Worm (Caenorhabditis elegans) whole organism, L2 larva: ENCODE measurements around the gene F53A9.3.

Experiments
- C34F6.9 ChIP-seq: fragments of 150-350 bp; optimal IDR thresholded peaks from 2 replicates; lab custom pipeline; 2014; ENCODE audit warnings: missing biosample characterization, missing genetic modification characterization
- F13H6.1 ChIP-seq: sonication (generic microtip); optimal IDR thresholded peaks from 2 replicates; lab custom pipeline; 2016; ENCODE audit warnings: missing genetic modification characterization, missing compliant biosample characterization
- Y55F3AM.14 ChIP-seq: fragments of 200-800 bp; sonication (Bioruptor generic); optimal IDR thresholded peaks from 2 replicates; lab custom pipeline; 2018; ENCODE audit warnings: mild to moderate bottlenecking, missing genetic modification characterization, missing compliant biosample characterization
- ZK546.5 ChIP-seq: sonication (generic microtip); optimal IDR thresholded peaks from 2 replicates; lab custom pipeline; 2017; ENCODE audit warnings: missing biosample characterization, missing genetic modification characterization
- alr-1 ChIP-seq: fragments of 150-350 bp; optimal IDR thresholded peaks from 2 replicates; lab custom pipeline; 2014; ENCODE audit warnings: missing biosample characterization, missing genetic modification characterization
- aly-2 ChIP-seq: fragments of 150-350 bp; optimal IDR thresholded peaks from 2 replicates; lab custom pipeline; 2014; ENCODE audit warnings: missing biosample characterization, missing genetic modification characterization
- ama-1 ChIP-seq: fragments of 150-350 bp; optimal IDR thresholded peaks from 2 replicates; lab custom pipeline; 2018; ENCODE audit warnings: inconsistent platforms
- blmp-1 ChIP-seq: sonication (generic microtip); optimal IDR thresholded peaks from 2 replicates; lab custom pipeline; 2017; ENCODE audit warnings: missing genetic modification characterization, mild to moderate bottlenecking, missing compliant biosample characterization, antibody characterized with exemption, moderate library complexity; ENCODE audit not compliant: insufficient read depth
- crh-2 ChIP-seq: sonication (generic microtip); optimal IDR thresholded peaks from 2 replicates; lab custom pipeline; 2017; ENCODE audit warnings: missing biosample characterization, missing genetic modification characterization
- dmd-4 ChIP-seq: sonication (generic microtip); optimal IDR thresholded peaks from 2 replicates; lab custom pipeline; 2017; ENCODE audit warnings: missing biosample characterization, missing genetic modification characterization
- elt-1 ChIP-seq: fragments of 150-350 bp; optimal IDR thresholded peaks from 2 replicates; lab custom pipeline; 2014; ENCODE audit warnings: missing biosample characterization, missing genetic modification characterization
- elt-3 ChIP-seq: sonication (generic microtip); optimal IDR thresholded peaks from 2 replicates; lab custom pipeline; 2017; ENCODE audit warnings: missing biosample characterization, missing genetic modification characterization
- fos-1 ChIP-seq: fragments of 150-350 bp; optimal IDR thresholded peaks from 2 replicates; lab custom pipeline; 2014; ENCODE audit warnings: missing biosample characterization, missing genetic modification characterization
- gmeb-1 ChIP-seq: fragments of 150-350 bp; optimal IDR thresholded peaks from 2 replicates; lab custom pipeline; 2014; ENCODE audit warnings: missing biosample characterization, missing genetic modification characterization
- lin-11 ChIP-seq: fragments of 150-350 bp; sonication (generic microtip); optimal IDR thresholded peaks from 2 replicates; lab custom pipeline; 2014; ENCODE audit warnings: missing biosample characterization, missing genetic modification characterization, inconsistent platforms, mixed read lengths
- lin-13 ChIP-seq: fragments of 150-350 bp; optimal IDR thresholded peaks from 2 replicates; lab custom pipeline; 2014; ENCODE audit warnings: missing biosample characterization, missing genetic modification reagents, missing genetic modification characterization
- lin-39 ChIP-seq: fragments of 150-350 bp; optimal IDR thresholded peaks from 2 replicates; lab custom pipeline; 2014; ENCODE audit warnings: missing biosample characterization, missing genetic modification reagents, missing genetic modification characterization
- lsy-2 ChIP-seq, 2 experiments: fragments of 150-350 bp in 1 of 2; sonication (generic microtip) in 1 of 2; optimal IDR thresholded peaks; 2 replicates each; lab custom pipeline; 2014 to 2017; ENCODE audit warnings: missing biosample characterization in 2 of 2, missing genetic modification characterization in 2 of 2
- mbf-1 ChIP-seq: sonication (generic microtip); optimal IDR thresholded peaks from 2 replicates; lab custom pipeline; 2017; ENCODE audit warnings: missing biosample characterization, missing genetic modification characterization
- mdl-1 ChIP-seq, 2 experiments: fragments of 150-350 bp in 1 of 2; sonication (generic microtip) in 1 of 2; optimal IDR thresholded peaks; 2 replicates each; lab custom pipeline; 2017; ENCODE audit warnings: missing biosample characterization in 2 of 2, missing genetic modification characterization in 2 of 2
- nhr-10 ChIP-seq: sonication (generic microtip); optimal IDR thresholded peaks from 2 replicates; lab custom pipeline; 2017; ENCODE audit warnings: missing biosample characterization, missing genetic modification characterization
- nhr-11 ChIP-seq: fragments of 150-350 bp; optimal IDR thresholded peaks from 2 replicates; lab custom pipeline; 2014; ENCODE audit warnings: missing biosample characterization, missing genetic modification characterization
- nhr-12 ChIP-seq: fragments of 150-350 bp; optimal IDR thresholded peaks from 2 replicates; lab custom pipeline; 2014; ENCODE audit warnings: missing biosample characterization, missing genetic modification characterization
- nhr-129 ChIP-seq: fragments of 150-350 bp; optimal IDR thresholded peaks from 2 replicates; lab custom pipeline; 2014; ENCODE audit warnings: missing biosample characterization, missing genetic modification characterization
- nhr-23 ChIP-seq: fragments of 150-350 bp; optimal IDR thresholded peaks from 2 replicates; lab custom pipeline; 2014; ENCODE audit warnings: missing biosample characterization, missing genetic modification reagents, missing genetic modification characterization
- nhr-237 ChIP-seq: fragments of 150-350 bp; optimal IDR thresholded peaks from 2 replicates; lab custom pipeline; 2014; ENCODE audit warnings: missing biosample characterization, missing genetic modification characterization
- nhr-77 ChIP-seq: fragments of 150-350 bp; optimal IDR thresholded peaks from 2 replicates; lab custom pipeline; 2014; ENCODE audit warnings: missing biosample characterization, missing genetic modification characterization
- peb-1 ChIP-seq: fragments of 150-350 bp; optimal IDR thresholded peaks from 2 replicates; lab custom pipeline; 2014; ENCODE audit warnings: missing biosample characterization, missing genetic modification characterization
- sem-4 ChIP-seq: fragments of 150-350 bp; optimal IDR thresholded peaks from 2 replicates; lab custom pipeline; 2014; ENCODE audit warnings: missing biosample characterization, missing genetic modification reagents, missing genetic modification characterization
- skn-1 ChIP-seq: sonication (generic microtip); optimal IDR thresholded peaks from 2 replicates; lab custom pipeline; 2017; ENCODE audit warnings: missing biosample characterization, missing genetic modification characterization
- sma-3 ChIP-seq: sonication (generic microtip); optimal IDR thresholded peaks from 2 replicates; lab custom pipeline; 2016; ENCODE audit warnings: missing genetic modification reagents, missing genetic modification characterization, missing compliant biosample characterization
- sma-9 ChIP-seq, 2 experiments: fragments of 150-350 bp in 1 of 2; sonication (generic microtip) in 1 of 2; optimal IDR thresholded peaks; 2 replicates each; lab custom pipeline; 2014 to 2016; ENCODE audit warnings: missing genetic modification characterization in 2 of 2, mild to moderate bottlenecking in 1 of 2, missing biosample characterization in 1 of 2, missing compliant biosample characterization in 1 of 2, missing genetic modification reagents in 1 of 2, moderate library complexity in 1 of 2
- snpc-4 ChIP-seq: fragments of 150-350 bp; optimal IDR thresholded peaks from 2 replicates; lab custom pipeline; 2014; ENCODE audit warnings: missing biosample characterization, missing genetic modification characterization
- unc-39 ChIP-seq: fragments of 150-350 bp; optimal IDR thresholded peaks from 2 replicates; lab custom pipeline; 2014; ENCODE audit warnings: missing biosample characterization, missing genetic modification characterization
- unc-62 ChIP-seq: fragments of 150-350 bp; optimal IDR thresholded peaks from 2 replicates; lab custom pipeline; 2014; ENCODE audit warnings: missing biosample characterization, missing genetic modification reagents, missing genetic modification characterization
- zag-1 ChIP-seq: fragments of 150-350 bp; optimal IDR thresholded peaks from 2 replicates; lab custom pipeline; 2014; ENCODE audit warnings: missing biosample characterization, missing genetic modification characterization
- ztf-1 ChIP-seq: fragments of 200-800 bp; sonication (Bioruptor generic); conservative IDR thresholded peaks from 2 replicates; pipeline ENCODE4 v1.3.6; 2022; ENCODE audit warnings: missing genetic modification characterization, missing compliant biosample characterization
- ztf-11 ChIP-seq: sonication (generic microtip); optimal IDR thresholded peaks from 2 replicates; lab custom pipeline; 2017; ENCODE audit warnings: missing biosample characterization, missing genetic modification characterization
- ztf-4 ChIP-seq: fragments of 150-350 bp; optimal IDR thresholded peaks from 2 replicates; lab custom pipeline; 2014; ENCODE audit warnings: missing biosample characterization, missing genetic modification characterization

Gene F53A9.3

ce11 chrX:8737801-8738200 lies 29.6 kb downstream of the F53A9.3 start:
- TF ChIP-seq lin-39 (tag; lab: Kevin White, UChicago) (no peak), blmp-1 (tag; lab: Kevin White, UChicago) (no peak), elt-1 (no peak), lsy-2 (tag; optimal IDR thresholded peaks at IDR 0.05; lab: Kevin White, UChicago) (no peak), ama-1 (lab: Kevin White, UChicago) (no peak), elt-3 (tag; lab: Kevin White, UChicago) (no peak), nhr-12 (tag; lab: Kevin White, UChicago) (no peak), sem-4 (tag; lab: Kevin White, UChicago) (no peak), unc-62 (GFP tag; lab: Kevin White, UChicago) (no peak), F13H6.1 (tag; lab: Kevin White, UChicago) (no peak), sma-9 (GFP tag; optimal IDR thresholded peaks at IDR 0.05; lab: Kevin White, UChicago) (no peak), sma-9 (tag; optimal IDR thresholded peaks at IDR 0.05; lab: Kevin White, UChicago) (no peak), Y55F3AM.14 (GFP tag; lab: Kevin White, UChicago) (no peak), crh-2 (tag; lab: Kevin White, UChicago) (no peak), dmd-4 (tag; lab: Kevin White, UChicago) (no peak), C34F6.9 (tag; lab: Kevin White, UChicago) (no peak), zag-1 (tag; lab: Kevin White, UChicago) (no peak), nhr-129 (no peak), alr-1 (tag; lab: Kevin White, UChicago) (no peak), nhr-77 (tag; lab: Kevin White, UChicago) (no peak), lin-11 (tag; lab: Kevin White, UChicago) (no peak)

ce11 chrX:8739373-8739772 lies 31.2 kb downstream of the F53A9.3 start, which contains the start of gene M02D8.2:
M02D8.2 (plus strand) TSS chrX:8739673.
- TF ChIP-seq peb-1 (tag; lab: Kevin White, UChicago) (no peak), lsy-2 (tag; optimal IDR thresholded peaks at IDR 0.05; lab: Kevin White, UChicago) (no peak), sem-4 (tag; lab: Kevin White, UChicago) (no peak), nhr-10 (no peak), nhr-77 (tag; lab: Kevin White, UChicago) (no peak), sma-3 (GFP tag; lab: Kevin White, UChicago) (no peak), mbf-1 (tag; lab: Kevin White, UChicago) (no peak), ztf-4 (no peak), ZK546.5 (no peak), lin-11 (tag; lab: Kevin White, UChicago) (no peak), gmeb-1 (tag; lab: Kevin White, UChicago) (no peak), elt-3 (tag; lab: Kevin White, UChicago) (no peak), fos-1 (tag; lab: Kevin White, UChicago) (no peak), ztf-1 (GFP tag; lab: Robert Waterston, UW) (no peak), unc-39 (no peak), skn-1 (no peak)

ce11 chrX:8741629-8742170 lies 33.5 kb downstream of the F53A9.3 start:
- peak; percentile 1 for TF ChIP-seq snpc-4 (tag; lab: Kevin White, UChicago)
- TF ChIP-seq blmp-1 (tag; lab: Kevin White, UChicago), result no peak
- TF ChIP-seq aly-2 (tag; lab: Kevin White, UChicago), result no peak
- no peak for TF ChIP-seq nhr-237 (tag; lab: Kevin White, UChicago)

ce11 chrX:8742896-8743295 lies 34.7 kb downstream of the F53A9.3 start, which contains the start of gene M02D8.7:
M02D8.7 (minus strand) TSS chrX:8742996.
- TF ChIP-seq ztf-11 (tag; lab: Kevin White, UChicago) (no peak), ztf-1 (GFP tag; lab: Robert Waterston, UW) (no peak), nhr-11 (tag; lab: Kevin White, UChicago) (no peak), mdl-1 (tag; optimal IDR thresholded peaks at IDR 0.05; lab: Kevin White, UChicago) (no peak), Y55F3AM.14 (GFP tag; lab: Kevin White, UChicago) (no peak), nhr-23 (no peak), lin-11 (tag; lab: Kevin White, UChicago) (no peak), lin-13 (no peak), elt-1 (no peak), dmd-4 (tag; lab: Kevin White, UChicago) (no peak)
